Fruit fly (Drosophila melanogaster) whole organism, embryonic: ENCODE results near the gene CG12974.

Experiments
- Antp ChIP-seq: fragments of 200-800 bp; sonication (Bioruptor generic); optimal IDR thresholded peaks from 3 replicates; lab custom pipeline; 2016; ENCODE audit warnings: missing biosample characterization, missing genetic modification characterization
- Awh ChIP-seq: fragments of 200-800 bp; sonication (Bioruptor generic); IDR thresholded peaks from 2 replicates; pipeline ENCODE4, ENCODE4 v1.3.6; 2022; ENCODE audit warnings: missing biosample characterization, missing genetic modification characterization
- CG10654 ChIP-seq: fragments of 200-800 bp; sonication (Bioruptor generic); optimal IDR thresholded peaks from 2 replicates; lab custom pipeline; 2016; ENCODE audit warnings: missing biosample characterization, missing genetic modification characterization
- CG11247 ChIP-seq: fragments of 200-800 bp; sonication (Bioruptor generic); IDR thresholded peaks from 2 replicates; pipeline ENCODE4 v1.3.6; 2022; ENCODE audit warnings: missing biosample characterization, missing genetic modification characterization
- CG12219 ChIP-seq: fragments of 200-800 bp; sonication (Bioruptor generic); optimal IDR thresholded peaks from 3 replicates; lab custom pipeline; 2018; ENCODE audit warnings: missing biosample characterization, mild to moderate bottlenecking, missing genetic modification characterization
- CG15479 ChIP-seq: fragments of 200-800 bp; sonication (Bioruptor generic); optimal IDR thresholded peaks from 3 replicates; lab custom pipeline; 2019; ENCODE audit warnings: missing biosample characterization, mild to moderate bottlenecking, missing genetic modification characterization, moderate library complexity
- CG16863 ChIP-seq: fragments of 200-800 bp; sonication (Bioruptor generic); optimal IDR thresholded peaks from 3 replicates; lab custom pipeline; 2016; ENCODE audit warnings: missing biosample characterization, missing genetic modification characterization
- CG17361 ChIP-seq: fragments of 200-800 bp; sonication (Bioruptor generic); IDR thresholded peaks from 3 replicates; pipeline ENCODE4 v1.3.6; 2022; ENCODE audit warnings: missing biosample characterization, missing genetic modification characterization
- CG1792 ChIP-seq: fragments of 200-800 bp; sonication (Bioruptor generic); optimal IDR thresholded peaks from 2 replicates; lab custom pipeline; 2016; ENCODE audit warnings: missing biosample characterization, missing genetic modification characterization
- CG18011 ChIP-seq: fragments of 200-800 bp; sonication (Bioruptor generic); optimal IDR thresholded peaks from 2 replicates; lab custom pipeline; 2017; ENCODE audit warnings: missing biosample characterization, missing genetic modification characterization, mild to moderate bottlenecking, moderate library complexity, missing genotype
- CG1832 ChIP-seq: fragments of 200-800 bp; sonication (Bioruptor generic); optimal IDR thresholded peaks from 2 replicates; lab custom pipeline; 2017; ENCODE audit warnings: missing biosample characterization, mild to moderate bottlenecking, missing genetic modification characterization, inconsistent platforms
- CG2712 ChIP-seq: fragments of 200-800 bp; optimal IDR thresholded peaks from 3 replicates; lab custom pipeline; 2019; ENCODE audit warnings: missing biosample characterization, mild to moderate bottlenecking, missing genetic modification characterization, moderate library complexity
- CG34224 ChIP-seq: fragments of 200-800 bp; sonication (Bioruptor generic); IDR thresholded peaks from 3 replicates; pipeline ENCODE4 v1.3.6; 2022; ENCODE audit warnings: missing biosample characterization, missing genetic modification characterization; ENCODE audit not compliant: partially characterized antibody
- CG5245 ChIP-seq: fragments of 200-800 bp; sonication (Bioruptor generic); optimal IDR thresholded peaks from 3 replicates; lab custom pipeline; 2016; ENCODE audit warnings: missing biosample characterization, missing genetic modification characterization
- CG5953 ChIP-seq: fragments of 200-800 bp; sonication (Bioruptor generic); IDR thresholded peaks from 2 replicates; pipeline ENCODE4 v1.3.6; 2022; ENCODE audit warnings: missing biosample characterization, missing genetic modification characterization
- CG7786 ChIP-seq: fragments of 200-800 bp; sonication (Bioruptor generic); optimal IDR thresholded peaks from 2 replicates; lab custom pipeline; 2016; ENCODE audit warnings: missing biosample characterization, missing genetic modification characterization
- D19A ChIP-seq: fragments of 200-800 bp; optimal IDR thresholded peaks from 3 replicates; lab custom pipeline; 2019; ENCODE audit warnings: missing biosample characterization, mild to moderate bottlenecking, missing genetic modification characterization, moderate library complexity
- E2f1 ChIP-seq: fragments of 200-800 bp; sonication (Bioruptor generic); IDR thresholded peaks from 2 replicates; pipeline ENCODE4 v1.3.6; 2022; ENCODE audit warnings: missing biosample characterization, missing genetic modification characterization
- Fer2 ChIP-seq: fragments of 200-800 bp; sonication (Bioruptor generic); optimal IDR thresholded peaks from 2 replicates; lab custom pipeline; 2018; ENCODE audit warnings: missing biosample characterization, mild to moderate bottlenecking, missing genetic modification characterization, moderate library complexity
- HLH4C ChIP-seq: fragments of 200-800 bp; sonication (Bioruptor generic); IDR thresholded peaks from 3 replicates; pipeline ENCODE4 v1.3.6; 2022; ENCODE audit warnings: missing biosample characterization, missing genetic modification characterization; ENCODE audit not compliant: partially characterized antibody
- HmgZ ChIP-seq: fragments of 200-800 bp; sonication (Bioruptor generic); optimal IDR thresholded peaks from 2 replicates; lab custom pipeline; 2018; ENCODE audit warnings: missing biosample characterization, mild to moderate bottlenecking, missing genetic modification characterization
- Hr51 ChIP-seq, 2 experiments: fragments of 200-800 bp; sonication (Bioruptor generic); optimal IDR thresholded peaks; 2 replicates in 1 of 2; 3 replicates in 1 of 2; lab custom pipeline; 2016 to 2018; ENCODE audit warnings: missing biosample characterization in 2 of 2, missing genetic modification characterization in 2 of 2, mild to moderate bottlenecking in 1 of 2, moderate library complexity in 1 of 2
- Lim3 ChIP-seq: fragments of 200-800 bp; sonication (Bioruptor generic); IDR thresholded peaks from 2 replicates; pipeline ENCODE4 v1.3.6; 2022; ENCODE audit warnings: missing biosample characterization, missing genetic modification characterization
- Max ChIP-seq: fragments of 200-800 bp; sonication (Bioruptor generic); optimal IDR thresholded peaks from 2 replicates; lab custom pipeline; 2016; ENCODE audit warnings: missing biosample characterization, mild to moderate bottlenecking, missing genetic modification characterization
- NK7.1 ChIP-seq: fragments of 200-800 bp; sonication (Bioruptor generic); optimal IDR thresholded peaks from 3 replicates; lab custom pipeline; 2016; ENCODE audit warnings: missing biosample characterization, missing genetic modification characterization
- Oaz ChIP-seq: fragments of 200-800 bp; sonication (Bioruptor generic); IDR thresholded peaks from 2 replicates; pipeline ENCODE4 v1.3.6; 2022; ENCODE audit warnings: missing biosample characterization, missing genetic modification characterization
- Oli ChIP-seq: fragments of 200-800 bp; sonication (Bioruptor generic); optimal IDR thresholded peaks from 2 replicates; lab custom pipeline; 2018; ENCODE audit warnings: missing biosample characterization, mild to moderate bottlenecking, missing genetic modification characterization, moderate library complexity
- Sox100B ChIP-seq: fragments of 200-800 bp; sonication (Bioruptor generic); optimal IDR thresholded peaks from 3 replicates; lab custom pipeline; 2018; ENCODE audit warnings: missing biosample characterization, mild to moderate bottlenecking, missing genetic modification characterization
- Sry-δ ChIP-seq: fragments of 200-800 bp; sonication (Bioruptor generic); optimal IDR thresholded peaks from 2 replicates; lab custom pipeline; 2016; ENCODE audit warnings: missing biosample characterization, missing genetic modification characterization
- TFAM ChIP-seq: fragments of 200-800 bp; sonication (Bioruptor generic); optimal IDR thresholded peaks from 2 replicates; lab custom pipeline; 2017; ENCODE audit warnings: missing biosample characterization, missing genetic modification characterization, inconsistent platforms
- ara ChIP-seq: fragments of 200-800 bp; sonication (Bioruptor generic); IDR thresholded peaks from 2 replicates; pipeline ENCODE4 v1.3.6; 2022; ENCODE audit warnings: missing biosample characterization, missing genetic modification characterization
- crol ChIP-seq: fragments of 200-800 bp; sonication (Bioruptor generic); IDR thresholded peaks from 2 replicates; pipeline ENCODE4 v1.3.6; 2022; ENCODE audit warnings: missing biosample characterization, missing genetic modification characterization
- fd102C ChIP-seq: fragments of 200-800 bp; sonication (Bioruptor generic); optimal IDR thresholded peaks from 2 replicates; lab custom pipeline; 2018; ENCODE audit warnings: missing biosample characterization, mild to moderate bottlenecking, missing genetic modification characterization, moderate library complexity
- fru ChIP-seq: fragments of >200 bp; optimal IDR thresholded peaks from 2 replicates; lab custom pipeline; 2017
- gfzf ChIP-seq: fragments of 200-800 bp; sonication (Bioruptor generic); optimal IDR thresholded peaks from 2 replicates; lab custom pipeline; 2016; ENCODE audit warnings: missing biosample characterization, mild to moderate bottlenecking, missing genetic modification characterization, moderate library complexity
- h ChIP-seq: fragments of >200 bp; optimal IDR thresholded peaks from 2 replicates; lab custom pipeline; 2017
- hth ChIP-seq: fragments of >200 bp; optimal IDR thresholded peaks from 2 replicates; lab custom pipeline; 2017; ENCODE audit warnings: inconsistent platforms
- insv ChIP-seq, 2 experiments: fragments of 200-800 bp; sonication (Bioruptor generic); optimal IDR thresholded peaks; 3 replicates each; lab custom pipeline; 2016 to 2018; ENCODE audit warnings: missing biosample characterization in 2 of 2, missing genetic modification characterization in 2 of 2
- kah ChIP-seq: fragments of 200-800 bp; sonication (Bioruptor generic); optimal IDR thresholded peaks from 2 replicates; lab custom pipeline; 2018; ENCODE audit warnings: missing biosample characterization, mild to moderate bottlenecking, missing genetic modification characterization
- lola ChIP-seq, 3 experiments: fragments of >200 bp in 2 of 3; fragments of 200-800 bp in 1 of 3; sonication (Bioruptor generic) in 1 of 3; optimal IDR thresholded peaks; 2 replicates each; lab custom pipeline; 2017 to 2019; ENCODE audit warnings: missing biosample characterization in 3 of 3, missing genetic modification characterization in 3 of 3, mild to moderate bottlenecking in 1 of 3, moderate library complexity in 1 of 3
- nom ChIP-seq: fragments of 200-800 bp; sonication (Bioruptor generic); optimal IDR thresholded peaks from 2 replicates; lab custom pipeline; 2017; ENCODE audit warnings: missing biosample characterization, missing genetic modification characterization, mild to moderate bottlenecking, moderate library complexity, missing genetic modification reagents
- oc ChIP-seq: fragments of 200-800 bp; sonication (Bioruptor generic); optimal IDR thresholded peaks from 2 replicates; lab custom pipeline; 2018; ENCODE audit warnings: missing biosample characterization, mild to moderate bottlenecking, missing genetic modification characterization, moderate library complexity
- p53 ChIP-seq: fragments of 200-800 bp; sonication (Bioruptor generic); optimal IDR thresholded peaks from 2 replicates; lab custom pipeline; 2016; ENCODE audit warnings: missing biosample characterization, missing genetic modification characterization
- peb ChIP-seq: fragments of 200-800 bp; sonication (Bioruptor generic); IDR thresholded peaks from 2 replicates; pipeline ENCODE4 v1.3.6; 2022; ENCODE audit warnings: missing biosample characterization, missing genetic modification characterization
- prd ChIP-seq, 3 experiments: fragments of >200 bp in 2 of 3; fragments of 200-800 bp in 1 of 3; sonication (Bioruptor generic) in 1 of 3; optimal IDR thresholded peaks in 2 of 3; IDR thresholded peaks in 1 of 3; 2 replicates in 2 of 3; 3 replicates in 1 of 3; pipeline versions ENCODE4 v1.3.6 to Lab custom; 2017 to 2022; ENCODE audit warnings: missing biosample characterization in 1 of 3, missing genetic modification characterization in 1 of 3
- run ChIP-seq: fragments of 200-800 bp; sonication (Bioruptor generic); optimal IDR thresholded peaks from 3 replicates; lab custom pipeline; 2018; ENCODE audit warnings: missing biosample characterization, mild to moderate bottlenecking, missing genetic modification characterization
- so ChIP-seq: fragments of 200-800 bp; sonication (Bioruptor generic); IDR thresholded peaks from 3 replicates; pipeline ENCODE4 v1.3.6; 2022; ENCODE audit warnings: missing biosample characterization, missing genetic modification characterization
- ssp ChIP-seq: fragments of 200-800 bp; sonication (Bioruptor generic); IDR thresholded peaks from 2 replicates; pipeline ENCODE4 v1.3.6; 2022; ENCODE audit warnings: missing biosample characterization, missing genetic modification characterization
- tll ChIP-seq, 2 experiments: fragments of 200-800 bp in 1 of 2; fragments of >200 bp in 1 of 2; sonication (Bioruptor generic) in 1 of 2; optimal IDR thresholded peaks; 2 replicates each; lab custom pipeline; 2017 to 2019; ENCODE audit warnings: missing biosample characterization in 2 of 2, missing genetic modification characterization in 2 of 2, mild to moderate bottlenecking in 1 of 2, moderate library complexity in 1 of 2
- toy ChIP-seq: fragments of 200-800 bp; sonication (Bioruptor generic); IDR thresholded peaks from 2 replicates; pipeline ENCODE4 v1.3.6; 2022; ENCODE audit warnings: missing biosample characterization, missing genetic modification characterization
- yki ChIP-seq: fragments of >200 bp; optimal IDR thresholded peaks from 3 replicates; lab custom pipeline; 2018
- z ChIP-seq: fragments of 200-800 bp; sonication (Bioruptor generic); IDR thresholded peaks from 3 replicates; pipeline ENCODE4 v1.3.6; 2022; ENCODE audit warnings: missing biosample characterization, missing genetic modification characterization

CG12974 gene

DNA sequence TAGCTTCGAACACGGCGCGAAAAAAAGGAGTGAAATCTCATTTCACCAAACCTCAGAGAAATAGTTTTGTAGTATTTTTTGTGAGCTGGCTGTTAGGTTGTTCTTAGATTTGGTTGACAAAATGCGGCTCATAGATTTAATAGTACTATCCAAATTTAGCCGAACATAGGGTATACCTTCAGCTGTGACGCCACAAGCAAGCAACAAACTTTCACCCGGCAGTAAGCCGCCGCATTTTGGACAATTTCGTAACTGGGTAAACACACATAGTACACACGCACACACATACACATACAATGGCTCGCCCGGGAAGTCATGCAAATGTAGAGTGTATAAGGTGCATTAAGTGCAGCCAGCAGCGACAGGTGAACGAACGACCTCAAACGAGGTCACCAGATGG lies 26.5 kb downstream of the CG12974 start (continued):
- TF ChIP-seq insv (GFP tag; optimal IDR thresholded peaks at IDR 0.05; lab: Kevin White, UChicago) (no peak), so (no peak), gfzf (no peak), h (lab: Kevin White, UChicago) (no peak), CG11247 (GFP tag; lab: Robert Waterston, UW) (no peak), Max (no peak), Sry-δ (no peak), crol (GFP tag; lab: Robert Waterston, UW) (peak; percentile 32; the same call in 1 of the 2 replicates), CG7786 (no peak), kah (GFP tag; lab: Kevin White, UChicago) (no peak), Antp (GFP tag; lab: Kevin White, UChicago) (no peak), run (tag; lab: Kevin White, UChicago) (no peak), CG2712 (tag; lab: Kevin White, UChicago) (no peak), hth (lab: Kevin White, UChicago) (no peak), yki (lab: Kevin White, UChicago) (no peak), p53 (GFP tag; lab: Kevin White, UChicago) (no peak), CG17361 (GFP tag; lab: Robert Waterston, UW) (no peak), Lim3 (GFP tag; lab: Robert Waterston, UW) (no peak), prd (optimal IDR thresholded peaks at IDR 0.05; lab: Kevin White, UChicago) (no peak), prd (GFP tag; IDR thresholded peaks at IDR 0.05; lab: Robert Waterston, UW) (no peak; the same call in 2 of the 3 replicates), CG34224 (GFP tag; lab: Robert Waterston, UW) (no peak), D19A (tag; lab: Kevin White, UChicago) (peak; percentile 47), nom (GFP tag; lab: Kevin White, UChicago) (no peak), Oli (tag; lab: Kevin White, UChicago) (no peak), tll (GFP tag; optimal IDR thresholded peaks at IDR 0.05; lab: Kevin White, UChicago) (no peak), toy (GFP tag; lab: Robert Waterston, UW) (no peak), Fer2 (tag; lab: Kevin White, UChicago) (no peak), fru (lab: Kevin White, UChicago) (no peak), CG16863 (GFP tag; lab: Kevin White, UChicago) (no peak), Hr51 (GFP tag; optimal IDR thresholded peaks at IDR 0.05; lab: Kevin White, UChicago) (no peak), z (GFP tag; lab: Robert Waterston, UW) (no peak), CG15479 (GFP tag; lab: Kevin White, UChicago) (no peak), HmgZ (no peak), CG5245 (no peak), HLH4C (no peak), CG18011 (GFP tag; lab: Kevin White, UChicago) (no peak), ara (GFP tag; lab: Robert Waterston, UW) (no peak), ssp (no peak), NK7.1 (GFP tag; lab: Kevin White, UChicago) (no peak), fd102C (GFP tag; lab: Kevin White, UChicago) (no peak), peb (GFP tag; lab: Robert Waterston, UW) (no peak), CG12219 (GFP tag; lab: Kevin White, UChicago) (peak; percentile 19), Oaz (GFP tag; lab: Robert Waterston, UW) (no peak), lola (GFP tag; optimal IDR thresholded peaks at IDR 0.05; lab: Kevin White, UChicago) (no peak), CG1832 (GFP tag; lab: Kevin White, UChicago) (no peak), CG5953 (no peak), CG1792 (no peak), E2f1 (GFP tag; lab: Robert Waterston, UW) (no peak), TFAM (no peak), Awh (GFP tag; lab: Robert Waterston, UW) (0 out of 2 replicates have a peak, but pooled peaks have one; percentile 45), oc (tag; lab: Kevin White, UChicago) (peak; percentile 37), CG10654 (GFP tag; lab: Kevin White, UChicago) (no peak), Sox100B (GFP tag; lab: Kevin White, UChicago) (no peak)
